Worm (Caenorhabditis elegans) whole organism, L4 larva: ENCODE measurements around the gene T05B11.4.

ENCODE experiments used
- F10B5.3 ChIP-seq: sonication (generic microtip); optimal IDR thresholded peaks from 2 replicates; lab custom pipeline; 2016; ENCODE audit warnings: mild to moderate bottlenecking, missing genetic modification characterization, missing compliant biosample characterization
- F44E2.7 ChIP-seq: fragments of 200-800 bp; sonication (Bioruptor generic); IDR thresholded peaks from 2 replicates; pipeline ENCODE4 v2.1.2; 2022; ENCODE audit warnings: missing genetic modification characterization, missing compliant biosample characterization
- F49E8.2 ChIP-seq: sonication (generic microtip); optimal IDR thresholded peaks from 2 replicates; lab custom pipeline; 2016; ENCODE audit warnings: missing compliant biosample characterization, mild to moderate bottlenecking, missing genetic modification characterization, borderline replicate concordance
- T26A8.4 ChIP-seq: fragments of 200-800 bp; sonication (Bioruptor generic); IDR thresholded peaks from 2 replicates; pipeline ENCODE4 v1.3.6; 2022; ENCODE audit warnings: missing genetic modification characterization, missing compliant biosample characterization
- ama-1 ChIP-seq: fragments of 150-350 bp; optimal IDR thresholded peaks from 2 replicates; lab custom pipeline; 2014; ENCODE audit warnings: inconsistent platforms, mixed read lengths
- arid-1 ChIP-seq: fragments of 200-800 bp; sonication (Bioruptor generic); conservative IDR thresholded peaks from 2 replicates; pipeline ENCODE4 v1.3.6; 2022; ENCODE audit warnings: missing genetic modification reagents, missing genetic modification characterization, missing compliant biosample characterization
- ceh-32 ChIP-seq: sonication (generic microtip); optimal IDR thresholded peaks from 2 replicates; lab custom pipeline; 2016; ENCODE audit warnings: mild to moderate bottlenecking, missing genetic modification characterization, missing compliant biosample characterization; ENCODE audit not compliant: poor library complexity
- ces-1 ChIP-seq: fragments of 150-350 bp; sonication (generic microtip); optimal IDR thresholded peaks from 4 replicates; lab custom pipeline; 2014; ENCODE audit warnings: missing biosample characterization, missing genetic modification reagents, missing genetic modification characterization
- ctbp-1 ChIP-seq: fragments of 200-800 bp; sonication (Bioruptor generic); IDR thresholded peaks from 2 replicates; pipeline ENCODE4 v1.3.6; 2022; ENCODE audit warnings: missing genetic modification reagents, missing genetic modification characterization, missing compliant biosample characterization
- daf-16 ChIP-seq, 3 experiments: sonication (generic microtip); optimal IDR thresholded peaks; 2 replicates each; lab custom pipeline; 2016 to 2017; ENCODE audit warnings: missing genetic modification characterization in 3 of 3, missing genetic modification reagents in 3 of 3, mild to moderate bottlenecking in 2 of 3, missing compliant biosample characterization in 2 of 3, missing biosample characterization in 1 of 3, moderate library complexity in 1 of 3
- dmd-6 ChIP-seq: fragments of 200-800 bp; sonication (Bioruptor generic); IDR thresholded peaks from 2 replicates; pipeline ENCODE4 v1.3.6; 2022; ENCODE audit warnings: missing genetic modification reagents, missing genetic modification characterization, missing compliant biosample characterization
- dmd-8 ChIP-seq: fragments of 200-800 bp; sonication (Bioruptor generic); IDR thresholded peaks from 2 replicates; pipeline ENCODE4 v1.3.6; 2022; ENCODE audit warnings: missing genetic modification characterization, missing compliant biosample characterization
- dmd-9 ChIP-seq: fragments of 200-800 bp; sonication (Bioruptor generic); IDR thresholded peaks from 2 replicates; pipeline ENCODE4 v1.3.6; 2022; ENCODE audit warnings: missing genetic modification reagents, missing genetic modification characterization, missing compliant biosample characterization
- dve-1 ChIP-seq: sonication (generic microtip); optimal IDR thresholded peaks from 2 replicates; lab custom pipeline; 2017; ENCODE audit warnings: antibody characterized with exemption, mild to moderate bottlenecking, missing genetic modification characterization, missing compliant biosample characterization; ENCODE audit not compliant: insufficient read depth
- egl-27 ChIP-seq: sonication (generic microtip); optimal IDR thresholded peaks from 3 replicates; lab custom pipeline; 2017; ENCODE audit warnings: missing biosample characterization, missing genetic modification reagents, missing genetic modification characterization
- egl-43 ChIP-seq: fragments of 200-800 bp; sonication (Bioruptor generic); IDR thresholded peaks from 2 replicates; pipeline ENCODE4 v1.3.6; 2022; ENCODE audit warnings: missing genetic modification reagents, missing genetic modification characterization, missing compliant biosample characterization
- fkh-10 ChIP-seq: fragments of 150-350 bp; optimal IDR thresholded peaks from 2 replicates; lab custom pipeline; 2014; ENCODE audit warnings: missing biosample characterization, missing genetic modification reagents, missing genetic modification characterization
- hlh-11 ChIP-seq: fragments of 200-800 bp; sonication (Bioruptor generic); optimal IDR thresholded peaks from 2 replicates; lab custom pipeline; 2018; ENCODE audit warnings: mild to moderate bottlenecking, missing genetic modification characterization, missing compliant biosample characterization
- hlh-30 ChIP-seq: sonication (generic microtip); optimal IDR thresholded peaks from 2 replicates; lab custom pipeline; 2017; ENCODE audit warnings: antibody characterized with exemption, mild to moderate bottlenecking, missing genetic modification characterization, missing compliant biosample characterization; ENCODE audit not compliant: insufficient read depth
- lin-1 ChIP-seq: fragments of 200-800 bp; sonication (Bioruptor generic); IDR thresholded peaks from 2 replicates; pipeline ENCODE4 v1.3.6; 2022; ENCODE audit warnings: missing genetic modification reagents, missing genetic modification characterization, missing compliant biosample characterization
- lin-15B ChIP-seq: fragments of 150-350 bp; sonication (generic microtip); optimal IDR thresholded peaks from 3 replicates; lab custom pipeline; 2014; ENCODE audit warnings: missing biosample characterization, missing genetic modification characterization
- lin-38 ChIP-seq: fragments of 200-800 bp; sonication (Bioruptor generic); IDR thresholded peaks from 2 replicates; pipeline ENCODE4 v1.3.6; 2022; ENCODE audit warnings: missing genetic modification reagents, missing genetic modification characterization, missing compliant biosample characterization
- lin-39 ChIP-seq: fragments of 150-350 bp; optimal IDR thresholded peaks from 2 replicates; lab custom pipeline; 2014; ENCODE audit warnings: missing biosample characterization, missing genetic modification reagents, missing genetic modification characterization
- lir-3 ChIP-seq: sonication (generic microtip); optimal IDR thresholded peaks from 2 replicates; lab custom pipeline; 2016; ENCODE audit warnings: mild to moderate bottlenecking, missing genetic modification characterization, missing compliant biosample characterization
- madf-9 ChIP-seq: fragments of 200-800 bp; sonication (Bioruptor generic); conservative IDR thresholded peaks from 2 replicates; pipeline ENCODE4 v1.3.6; 2022; ENCODE audit warnings: missing genetic modification reagents, missing genetic modification characterization, missing compliant biosample characterization
- mdl-1 ChIP-seq, 2 experiments: fragments of 150-350 bp in 1 of 2; sonication (generic microtip) in 1 of 2; optimal IDR thresholded peaks; 2 replicates each; lab custom pipeline; 2014 to 2017; ENCODE audit warnings: missing biosample characterization in 2 of 2, missing genetic modification characterization in 2 of 2
- mep-1 ChIP-seq: fragments of 150-350 bp; sonication (generic microtip); optimal IDR thresholded peaks from 3 replicates; lab custom pipeline; 2014; ENCODE audit warnings: missing biosample characterization, missing genetic modification characterization
- mxl-3 ChIP-seq: fragments of 200-800 bp; sonication (Bioruptor generic); optimal IDR thresholded peaks from 2 replicates; lab custom pipeline; 2018; ENCODE audit warnings: mild to moderate bottlenecking, missing genetic modification characterization, missing compliant biosample characterization
- nhr-11 ChIP-seq: fragments of 150-350 bp; optimal IDR thresholded peaks from 2 replicates; lab custom pipeline; 2014; ENCODE audit warnings: missing biosample characterization, missing genetic modification characterization
- nhr-111 ChIP-seq: fragments of 200-800 bp; sonication (Bioruptor generic); optimal IDR thresholded peaks from 2 replicates; lab custom pipeline; 2018; ENCODE audit warnings: mild to moderate bottlenecking, missing genetic modification characterization, missing compliant biosample characterization
- nhr-237 ChIP-seq: sonication (generic microtip); optimal IDR thresholded peaks from 2 replicates; lab custom pipeline; 2017; ENCODE audit warnings: missing biosample characterization, missing genetic modification characterization
- nhr-25 ChIP-seq: sonication (generic microtip); optimal IDR thresholded peaks from 2 replicates; lab custom pipeline; 2017; ENCODE audit warnings: missing genetic modification characterization, mild to moderate bottlenecking, missing compliant biosample characterization, antibody characterized with exemption, moderate library complexity, borderline replicate concordance; ENCODE audit not compliant: insufficient read depth
- nhr-28 ChIP-seq: fragments of 150-350 bp; optimal IDR thresholded peaks from 2 replicates; lab custom pipeline; 2014; ENCODE audit warnings: missing biosample characterization, missing genetic modification characterization
- nhr-41 ChIP-seq: fragments of 200-800 bp; sonication (Bioruptor generic); IDR thresholded peaks from 2 replicates; pipeline ENCODE4 v1.3.6; 2022; ENCODE audit warnings: missing genetic modification reagents, missing genetic modification characterization, missing compliant biosample characterization
- nhr-42 ChIP-seq: fragments of 200-800 bp; sonication (Bioruptor generic); IDR thresholded peaks from 2 replicates; pipeline ENCODE4 v1.3.6; 2022; ENCODE audit warnings: missing genetic modification characterization, missing compliant biosample characterization
- nhr-48 ChIP-seq: sonication (generic microtip); optimal IDR thresholded peaks from 2 replicates; lab custom pipeline; 2016; ENCODE audit warnings: mild to moderate bottlenecking, missing genetic modification characterization, missing compliant biosample characterization
- nhr-76 ChIP-seq: fragments of 150-350 bp; optimal IDR thresholded peaks from 2 replicates; lab custom pipeline; 2014; ENCODE audit warnings: missing biosample characterization, missing genetic modification characterization
- pha-4 ChIP-seq, 2 experiments: fragments of 150-350 bp in 1 of 2; fragments of 200-800 bp in 1 of 2; sonication (Bioruptor generic) in 1 of 2; IDR thresholded peaks in 1 of 2; optimal IDR thresholded peaks in 1 of 2; 2 replicates each; pipeline versions ENCODE4 v1.3.6 to Lab custom; 2014 to 2022; ENCODE audit warnings: missing genetic modification characterization in 2 of 2, missing genetic modification reagents in 2 of 2, missing biosample characterization in 1 of 2, missing compliant biosample characterization in 1 of 2
- pqm-1 ChIP-seq: sonication (generic microtip); optimal IDR thresholded peaks from 2 replicates; lab custom pipeline; 2017; ENCODE audit warnings: missing biosample characterization, missing genetic modification characterization
- rbr-2 ChIP-seq: sonication (generic microtip); optimal IDR thresholded peaks from 2 replicates; lab custom pipeline; 2016; ENCODE audit warnings: missing genotype, missing genetic modification characterization, missing compliant biosample characterization
- sdz-12 ChIP-seq: fragments of 200-800 bp; sonication (Bioruptor generic); optimal IDR thresholded peaks from 2 replicates; lab custom pipeline; 2018; ENCODE audit warnings: mild to moderate bottlenecking, missing genetic modification characterization, missing compliant biosample characterization
- skn-1 ChIP-seq: fragments of 150-350 bp; optimal IDR thresholded peaks from 2 replicates; lab custom pipeline; 2014; ENCODE audit warnings: missing biosample characterization, missing genetic modification characterization
- snpc-4 ChIP-seq: fragments of 150-350 bp; optimal IDR thresholded peaks from 2 replicates; lab custom pipeline; 2014; ENCODE audit warnings: missing biosample characterization, missing genetic modification characterization
- spr-3 ChIP-seq: fragments of 200-800 bp; sonication (Bioruptor generic); optimal IDR thresholded peaks from 2 replicates; lab custom pipeline; 2018; ENCODE audit warnings: mild to moderate bottlenecking, missing genetic modification characterization, missing compliant biosample characterization
- tra-1 ChIP-seq: fragments of 200-800 bp; sonication (Bioruptor generic); IDR thresholded peaks from 2 replicates; pipeline ENCODE4 v1.3.6; 2022; ENCODE audit warnings: missing genetic modification reagents, missing genetic modification characterization, missing compliant biosample characterization
- unc-130 ChIP-seq: sonication (generic microtip); optimal IDR thresholded peaks from 2 replicates; lab custom pipeline; 2016; ENCODE audit warnings: missing genetic modification reagents, missing genetic modification characterization, missing compliant biosample characterization
- unc-62 ChIP-seq, 3 experiments: fragments of 150-350 bp in 1 of 3; sonication (generic microtip); optimal IDR thresholded peaks in 2 of 3; peaks in 1 of 3; 1 replicate in 1 of 3; 2 replicates in 2 of 3; lab custom pipeline; 2014 to 2017; ENCODE audit warnings: missing biosample characterization in 3 of 3, missing genetic modification characterization in 3 of 3, missing genetic modification reagents in 3 of 3, missing genotype in 1 of 3
- zfp-3 ChIP-seq: fragments of 200-800 bp; sonication (Bioruptor generic); conservative IDR thresholded peaks from 2 replicates; pipeline ENCODE4 v1.3.6; 2022; ENCODE audit warnings: missing genetic modification reagents, missing genetic modification characterization, missing compliant biosample characterization

The T05B11.4 gene

ce11 chrV:7786639-7787038, 32.2 kb upstream of the T05B11.4 start:
- TF ChIP-seq nhr-111 (GFP tag; lab: Kevin White, UChicago) = no peak
- TF ChIP-seq skn-1 (tag; lab: Kevin White, UChicago) = no peak
- peak; percentile 71 for TF ChIP-seq dve-1 (tag; lab: Kevin White, UChicago)
- TF ChIP-seq nhr-41 = no peak
- no peak for TF ChIP-seq nhr-11
- TF ChIP-seq dmd-6 (GFP tag; lab: Robert Waterston, UW) = peak; percentile 50
- TF ChIP-seq dmd-9 (GFP tag; lab: Robert Waterston, UW) = no peak
- peak; percentile 50 for TF ChIP-seq nhr-28
- TF ChIP-seq daf-16 (GFP tag; optimal IDR thresholded peaks at IDR 0.05; lab: Kevin White, UChicago) = no peak
- TF ChIP-seq daf-16 (tag; optimal IDR thresholded peaks at IDR 0.05; lab: Kevin White, UChicago) = peak; percentile 67
- TF ChIP-seq F10B5.3 (tag; lab: Kevin White, UChicago) = no peak
- no peak for TF ChIP-seq mdl-1 (tag; optimal IDR thresholded peaks at IDR 0.05; lab: Kevin White, UChicago)
- TF ChIP-seq lin-1 (GFP tag; lab: Robert Waterston, UW) = 0 out of 2 replicates have a peak, but pooled peaks have one; percentile 27
- no peak for TF ChIP-seq nhr-42 (GFP tag; lab: Robert Waterston, UW)
- TF ChIP-seq ama-1 (lab: Kevin White, UChicago) = no peak
- TF ChIP-seq nhr-76 (tag; lab: Kevin White, UChicago) = no peak
- no peak for TF ChIP-seq dmd-8 (GFP tag; lab: Robert Waterston, UW)
- no peak for TF ChIP-seq unc-62 (GFP tag; optimal IDR thresholded peaks at IDR 0.05 in 1 of 2; lab: Kevin White, UChicago)
- no peak for TF ChIP-seq unc-62 (tag; optimal IDR thresholded peaks at IDR 0.05; lab: Kevin White, UChicago)
- no peak for TF ChIP-seq spr-3 (GFP tag; lab: Kevin White, UChicago)
- no peak for TF ChIP-seq arid-1 (GFP tag; lab: Robert Waterston, UW)
- peak; percentile 57 for TF ChIP-seq hlh-30 (tag; lab: Kevin White, UChicago)
- TF ChIP-seq ctbp-1 (GFP tag; lab: Robert Waterston, UW) = no peak
- TF ChIP-seq madf-9 (GFP tag; lab: Robert Waterston, UW) = no peak
- TF ChIP-seq sdz-12 (GFP tag; lab: Kevin White, UChicago) = no peak
- TF ChIP-seq lin-15B = no peak
- no peak for TF ChIP-seq unc-130 (GFP tag; lab: Kevin White, UChicago)
- TF ChIP-seq nhr-237 (tag; lab: Kevin White, UChicago) = no peak
- no peak for TF ChIP-seq egl-27 (tag; lab: Kevin White, UChicago)
- TF ChIP-seq mep-1 (tag; lab: Kevin White, UChicago) = no peak
- no peak for TF ChIP-seq snpc-4 (tag; lab: Kevin White, UChicago)
- TF ChIP-seq pqm-1 (tag; lab: Kevin White, UChicago) = peak; percentile 83
- TF ChIP-seq F44E2.7 (GFP tag; lab: Robert Waterston, UW) = no peak
- no peak for TF ChIP-seq ces-1
- peak; percentile 13 for TF ChIP-seq mxl-3
- peak; percentile 74 for TF ChIP-seq hlh-11 (tag; lab: Kevin White, UChicago)
- no peak for TF ChIP-seq egl-43
- TF ChIP-seq nhr-25 (tag; lab: Kevin White, UChicago) = no peak
- TF ChIP-seq fkh-10 (GFP tag; lab: Kevin White, UChicago) = no peak
- TF ChIP-seq rbr-2 (tag; lab: Kevin White, UChicago) = no peak
- no peak for TF ChIP-seq ceh-32 (tag; lab: Kevin White, UChicago)
- TF ChIP-seq T26A8.4 (GFP tag; lab: Robert Waterston, UW) = peak; percentile 44; the same call in 1 of the 2 replicates
- TF ChIP-seq pha-4 (GFP tag; IDR thresholded peaks at IDR 0.05; lab: Robert Waterston, UW) = peak; percentile 41; the same call in 1 of the 2 replicates
- no peak for TF ChIP-seq pha-4 (tag; optimal IDR thresholded peaks at IDR 0.05; lab: Kevin White, UChicago)
- no peak for TF ChIP-seq F49E8.2
- no peak for TF ChIP-seq lin-38 (GFP tag; lab: Robert Waterston, UW)
- no peak for TF ChIP-seq lir-3 (tag; lab: Kevin White, UChicago)
- no peak for TF ChIP-seq zfp-3 (GFP tag; lab: Robert Waterston, UW)
- TF ChIP-seq tra-1 (GFP tag; lab: Robert Waterston, UW) = peak; percentile 30; the same call in 1 of the 2 replicates
- no peak for TF ChIP-seq lin-39 (tag; lab: Kevin White, UChicago)
- peak; percentile 52 for TF ChIP-seq nhr-48 (tag; lab: Kevin White, UChicago)
